Fruit fly (Drosophila melanogaster): ENCODE data around the gene CG34426.

Gene CG34426

dm6 chr3L:8852907-8853306 is 50.6 kb downstream of the CG34426 start (continued):
- TF ChIP-seq CG2129 (GFP tag; IDR thresholded peaks at IDR 0.05; ENCODE audit: partially characterized antibody) (no peak), CG11504 (tag; optimal IDR thresholded peaks at IDR 0.05) (peak; percentile 48), CG6272 (GFP tag; IDR thresholded peaks at IDR 0.05) (0 out of 2 replicates have a peak, but pooled peaks have one; percentile 26), pan (optimal IDR thresholded peaks at IDR 0.05) (no peak), pan (GFP tag; optimal IDR thresholded peaks at IDR 0.05 in 1 of 2, IDR thresholded peaks at IDR 0.05 in 1 of 2) (peak in 1 of 2 experiments; percentile 66), HmgZ (tag; optimal IDR thresholded peaks at IDR 0.05) (no peak), sens (GFP tag) (peak; percentile 80), so (GFP tag; IDR thresholded peaks at IDR 0.05) (peak; percentile 60; the same call in 1 of the 3 replicates), CG3726 (GFP tag; IDR thresholded peaks at IDR 0.05) (0 out of 3 replicates have a peak, but pooled peaks have one; percentile 8), CG3847 (GFP tag; IDR thresholded peaks at IDR 0.05) (peak; percentile 24; the same call in 1 of the 2 replicates), CG9876 (GFP tag; optimal IDR thresholded peaks at IDR 0.05) (peak; percentile 14), Awh (GFP tag; IDR thresholded peaks at IDR 0.05) (peak; percentile 17; the same call in 1 of the 2 replicates), Rfx (GFP tag; IDR thresholded peaks at IDR 0.05) (peak; percentile 67), amos (GFP tag; IDR thresholded peaks at IDR 0.05; ENCODE audit: partially characterized antibody) (no peak), NC2β (GFP tag; optimal IDR thresholded peaks at IDR 0.05) (no peak), CG12769 (tag; optimal IDR thresholded peaks at IDR 0.05) (peak; percentile 50), CG11456 (GFP tag; IDR thresholded peaks at IDR 0.05) (peak; percentile 75; the same call in 2 of the 3 replicates), ase (GFP tag; IDR thresholded peaks at IDR 0.05) (peak; percentile 35; the same call in 1 of the 3 replicates), CG13123 (GFP tag; optimal IDR thresholded peaks at IDR 0.05) (no peak), gfzf (GFP tag; optimal IDR thresholded peaks at IDR 0.05) (no peak), CG12071 (GFP tag; optimal IDR thresholded peaks at IDR 0.05) (peak; percentile 31), CG9932 (GFP tag; IDR thresholded peaks at IDR 0.05) (peak; percentile 49), CG14667 (GFP tag; IDR thresholded peaks at IDR 0.05) (0 out of 2 replicates have a peak, but pooled peaks have one; percentile 32), gce (GFP tag; IDR thresholded peaks at IDR 0.05) (0 out of 3 replicates have a peak, but pooled peaks have one; percentile 24), sug (tag; optimal IDR thresholded peaks at IDR 0.05) (peak; percentile 25), chinmo (GFP tag; IDR thresholded peaks at IDR 0.05; ENCODE audit: partially characterized antibody) (0 out of 4 replicates have a peak, but pooled peaks have one; percentile 21), unpg (GFP tag; optimal IDR thresholded peaks at IDR 0.05) (peak; percentile 18), Fer3 (tag; optimal IDR thresholded peaks at IDR 0.05) (peak; percentile 6), ranshi (GFP tag; IDR thresholded peaks at IDR 0.05) (peak; percentile 37; the same call in 1 of the 2 replicates), CG10462 (GFP tag; optimal IDR thresholded peaks at IDR 0.05) (no peak), Pdp1 (GFP tag; optimal IDR thresholded peaks at IDR 0.05) (peak in 1 of 2 experiments; percentile 47), pum (GFP tag; optimal IDR thresholded peaks at IDR 0.05) (peak; percentile 11), pnt (GFP tag; optimal IDR thresholded peaks at IDR 0.05) (peak; percentile 60), CG10209 (GFP tag; optimal IDR thresholded peaks at IDR 0.05) (no peak), CG6854 (GFP tag; optimal IDR thresholded peaks at IDR 0.05) (no peak), CG5953 (GFP tag; IDR thresholded peaks at IDR 0.05) (peak; percentile 49; the same call in 1 of the 2 replicates), rib (GFP tag; IDR thresholded peaks at IDR 0.05) (0 out of 2 replicates have a peak, but pooled peaks have one; percentile 31), CG7271 (tag; optimal IDR thresholded peaks at IDR 0.05) (no peak), ewg (GFP tag; optimal IDR thresholded peaks at IDR 0.05) (peak; percentile 4), vvl (GFP tag; IDR thresholded peaks at IDR 0.05) (peak; percentile 41), CG10366 (GFP tag; IDR thresholded peaks at IDR 0.05) (peak; percentile 48), bab2 (GFP tag; optimal IDR thresholded peaks at IDR 0.05) (peak; percentile 45), Optix (GFP tag; IDR thresholded peaks at IDR 0.05) (peak; percentile 47; the same call in 1 of the 3 replicates), Antp (GFP tag; optimal IDR thresholded peaks at IDR 0.05) (peak; percentile 53), Jarid2 (GFP tag; optimal IDR thresholded peaks at IDR 0.05) (no peak), tna (GFP tag; IDR thresholded peaks at IDR 0.05; ENCODE audit: partially characterized antibody) (no peak), CG2889 (GFP tag; IDR thresholded peaks at IDR 0.05) (no peak), CG11093 (GFP tag; IDR thresholded peaks at IDR 0.05) (0 out of 3 replicates have a peak, but pooled peaks have one; percentile 17), dpn (GFP tag; optimal IDR thresholded peaks at IDR 0.05) (peak in 1 of 2 experiments; percentile 26), sqz (GFP tag; optimal IDR thresholded peaks at IDR 0.05) (peak; percentile 35)

All from whole organism, embryonic.